Fruit fly (Drosophila melanogaster): Measurements from ENCODE around the gene CG18094.

CG18094 gene

DNA sequence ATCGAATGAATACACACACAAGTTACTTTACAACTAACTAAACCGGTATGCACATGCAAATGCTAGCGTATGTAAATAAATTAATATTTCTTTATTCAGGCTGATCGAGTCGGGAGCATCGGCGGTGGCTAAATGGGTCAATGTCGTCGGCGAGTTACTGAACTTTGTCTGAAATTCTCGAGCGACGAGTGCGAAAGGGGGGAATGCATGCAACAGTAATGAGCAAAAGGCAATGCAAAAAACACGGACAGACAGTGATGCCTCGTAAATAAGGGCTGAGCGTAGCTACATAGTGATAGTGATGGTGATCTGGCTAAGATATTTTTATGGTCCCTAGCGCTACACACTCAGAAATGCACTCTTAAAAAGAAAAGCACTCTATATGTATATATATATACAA lies 49.3 kb upstream of the CG18094 start (continued):
- TF ChIP-seq fd85E (GFP tag; optimal IDR thresholded peaks at IDR 0.05) (no peak), dsx (GFP tag; optimal IDR thresholded peaks at IDR 0.05; ENCODE audit: poor library complexity, severe bottlenecking) (peak; percentile 49), CG7368 (GFP tag; optimal IDR thresholded peaks at IDR 0.05) (no peak), CG1621 (tag; optimal IDR thresholded peaks at IDR 0.05) (peak; percentile 28), CG3919 (GFP tag; optimal IDR thresholded peaks at IDR 0.05) (peak; percentile 6), Hr38 (GFP tag; optimal IDR thresholded peaks at IDR 0.05) (no peak), OdsH (GFP tag; optimal IDR thresholded peaks at IDR 0.05) (no peak), Lpt (GFP tag; optimal IDR thresholded peaks at IDR 0.05) (no peak), Eip93F (GFP tag; optimal IDR thresholded peaks at IDR 0.05) (no peak), Eip75B (GFP tag; optimal IDR thresholded peaks at IDR 0.05) (peak; percentile 78), cyc (GFP tag; optimal IDR thresholded peaks at IDR 0.05) (no peak), CG8319 (GFP tag; optimal IDR thresholded peaks at IDR 0.05) (no peak), Ets21C (GFP tag; optimal IDR thresholded peaks at IDR 0.05) (no peak), Blimp-1 (GFP tag; optimal IDR thresholded peaks at IDR 0.05) (no peak), net (GFP tag; optimal IDR thresholded peaks at IDR 0.05) (no peak), CG8632 (GFP tag; optimal IDR thresholded peaks at IDR 0.05) (peak; percentile 30), CG11762 (GFP tag; optimal IDR thresholded peaks at IDR 0.05; ENCODE audit: insufficient read depth) (no peak), CG10631 (GFP tag; optimal IDR thresholded peaks at IDR 0.05) (no peak), Eip78C (GFP tag) (no peak), vri (GFP tag; optimal IDR thresholded peaks at IDR 0.05) (peak; percentile 16), Sox15 (GFP tag; optimal IDR thresholded peaks at IDR 0.05) (no peak), acj6 (GFP tag; optimal IDR thresholded peaks at IDR 0.05) (peak; percentile 7), CG34406 (GFP tag; optimal IDR thresholded peaks at IDR 0.05) (no peak), pdm3 (GFP tag; optimal IDR thresholded peaks at IDR 0.05) (peak; percentile 54), esn (GFP tag; optimal IDR thresholded peaks at IDR 0.05) (no peak), CG6276 (GFP tag; optimal IDR thresholded peaks at IDR 0.05) (no peak), eg (GFP tag; IDR thresholded peaks at IDR 0.05) (0 out of 3 replicates have a peak, but pooled peaks have one; percentile 34), CG10669 (GFP tag; optimal IDR thresholded peaks at IDR 0.05) (no peak), CG6854 (GFP tag; optimal IDR thresholded peaks at IDR 0.05) (no peak), CG16779 (tag; optimal IDR thresholded peaks at IDR 0.05) (no peak), CG31627 (GFP tag; optimal IDR thresholded peaks at IDR 0.05) (no peak), Met (GFP tag; optimal IDR thresholded peaks at IDR 0.05) (no peak), CG11294 (GFP tag; IDR thresholded peaks at IDR 0.05) (no peak), Gug (GFP tag; IDR thresholded peaks at IDR 0.05) (no peak), fd59A (GFP tag; optimal IDR thresholded peaks at IDR 0.05) (no peak), CG32006 (GFP tag; optimal IDR thresholded peaks at IDR 0.05) (no peak), svp (GFP tag) (no peak)

DNA sequence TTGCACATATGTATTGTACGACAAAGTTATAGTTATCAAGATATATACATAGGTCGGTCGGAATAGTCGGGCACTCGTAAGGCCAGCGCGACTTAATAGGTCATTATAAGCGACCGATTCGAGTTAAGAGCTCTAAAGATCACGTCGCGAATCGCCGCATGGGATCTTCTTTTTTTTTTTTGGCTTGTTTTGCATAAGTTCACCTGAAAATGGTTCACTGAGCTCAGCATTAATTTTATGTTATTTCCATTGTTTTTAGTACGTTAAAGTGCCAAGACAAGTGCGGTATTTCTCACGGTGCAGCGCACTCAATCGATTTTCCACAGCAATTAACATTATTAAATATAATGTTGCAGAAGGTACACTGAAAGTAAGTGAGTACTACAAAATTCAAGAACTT lies 48.7 kb upstream of the CG18094 start:
- TF ChIP-seq Hr38 (GFP tag; optimal IDR thresholded peaks at IDR 0.05) (no peak), CG10631 (GFP tag; optimal IDR thresholded peaks at IDR 0.05) (no peak), Smox (GFP tag; optimal IDR thresholded peaks at IDR 0.05) (no peak), CG16779 (tag; optimal IDR thresholded peaks at IDR 0.05) (no peak), CG6163 (GFP tag; IDR thresholded peaks at IDR 0.05) (peak; percentile 22), CG3919 (GFP tag; optimal IDR thresholded peaks at IDR 0.05) (no peak), Gug (GFP tag; IDR thresholded peaks at IDR 0.05) (peak; percentile 44; the same call in 1 of the 2 replicates), achi (GFP tag; optimal IDR thresholded peaks at IDR 0.05) (no peak), eg (GFP tag; IDR thresholded peaks at IDR 0.05) (peak; percentile 37; the same call in 1 of the 3 replicates), CG11294 (GFP tag; IDR thresholded peaks at IDR 0.05) (peak; percentile 16; the same call in 1 of the 2 replicates), CG6792 (GFP tag; optimal IDR thresholded peaks at IDR 0.05) (no peak), Blimp-1 (GFP tag; optimal IDR thresholded peaks at IDR 0.05) (no peak), CG10669 (GFP tag; optimal IDR thresholded peaks at IDR 0.05) (no peak), dac (GFP tag; optimal IDR thresholded peaks at IDR 0.05) (no peak), pdm3 (GFP tag; optimal IDR thresholded peaks at IDR 0.05) (no peak), net (GFP tag; optimal IDR thresholded peaks at IDR 0.05) (no peak), CG9139 (GFP tag; optimal IDR thresholded peaks at IDR 0.05) (no peak), CG32006 (GFP tag; optimal IDR thresholded peaks at IDR 0.05) (no peak), CG6808 (GFP tag; optimal IDR thresholded peaks at IDR 0.05) (no peak), CG6276 (GFP tag; optimal IDR thresholded peaks at IDR 0.05) (no peak), Eip93F (GFP tag; optimal IDR thresholded peaks at IDR 0.05) (no peak), spab (GFP tag; optimal IDR thresholded peaks at IDR 0.05) (no peak), Hr4 (GFP tag; optimal IDR thresholded peaks at IDR 0.05) (peak; percentile 12), Lpt (GFP tag; optimal IDR thresholded peaks at IDR 0.05) (no peak), CG3032 (tag; optimal IDR thresholded peaks at IDR 0.05) (no peak), fd85E (GFP tag; optimal IDR thresholded peaks at IDR 0.05) (no peak), CG31627 (GFP tag; optimal IDR thresholded peaks at IDR 0.05) (no peak), dsx (GFP tag; optimal IDR thresholded peaks at IDR 0.05; ENCODE audit: poor library complexity, severe bottlenecking) (no peak), Hr39 (GFP tag; optimal IDR thresholded peaks at IDR 0.05) (no peak), Sox102F (GFP tag; optimal IDR thresholded peaks at IDR 0.05) (no peak), Eip78C (GFP tag) (peak; percentile 76), Met (GFP tag; optimal IDR thresholded peaks at IDR 0.05) (no peak)
